Worm (Caenorhabditis elegans) whole organism, L1 larva: ENCODE results near the gene slcf-1.

Experiments used
- egl-27 ChIP-seq, 2 experiments: fragments of 150-350 bp in 1 of 2; sonication (generic microtip); optimal IDR thresholded peaks; 3 replicates each; lab custom pipeline; 2017 to 2018; ENCODE audit warnings: missing biosample characterization in 2 of 2, missing genetic modification characterization in 2 of 2, missing genetic modification reagents in 2 of 2
- fos-1 ChIP-seq: fragments of 150-350 bp; optimal IDR thresholded peaks from 2 replicates; lab custom pipeline; 2014; ENCODE audit warnings: missing biosample characterization, missing genetic modification characterization
- nhr-11 ChIP-seq: fragments of 150-350 bp; optimal IDR thresholded peaks from 2 replicates; lab custom pipeline; 2014; ENCODE audit warnings: missing biosample characterization, missing genetic modification characterization
- unc-62 ChIP-seq: fragments of 150-350 bp; optimal IDR thresholded peaks from 2 replicates; lab custom pipeline; 2014; ENCODE audit warnings: missing biosample characterization, missing genetic modification reagents, missing genetic modification characterization

ce11 chrX:10542313-10543048 is 13.4 kb downstream of the slcf-1 start, which contains the start of the genes F59F5.3 and F59F5.4:
- TF ChIP-seq egl-27 (tag; optimal IDR thresholded peaks at IDR 0.05; lab: Kevin White, UChicago) (no peak), fos-1 (tag; lab: Kevin White, UChicago) (no peak), nhr-11 (no peak), unc-62 (no peak)
